Worm (Caenorhabditis elegans) whole organism, young adult: ENCODE results near the gene F52C6.4.

Experiments used
- ceh-79 ChIP-seq: sonication (generic microtip); optimal IDR thresholded peaks from 2 replicates; lab custom pipeline; 2017; ENCODE audit warnings: mild to moderate bottlenecking, missing genetic modification characterization, missing compliant biosample characterization
- unc-130 ChIP-seq: sonication (generic microtip); optimal IDR thresholded peaks from 2 replicates; lab custom pipeline; 2016; ENCODE audit warnings: missing genetic modification reagents, missing genetic modification characterization, missing compliant biosample characterization

DNA sequence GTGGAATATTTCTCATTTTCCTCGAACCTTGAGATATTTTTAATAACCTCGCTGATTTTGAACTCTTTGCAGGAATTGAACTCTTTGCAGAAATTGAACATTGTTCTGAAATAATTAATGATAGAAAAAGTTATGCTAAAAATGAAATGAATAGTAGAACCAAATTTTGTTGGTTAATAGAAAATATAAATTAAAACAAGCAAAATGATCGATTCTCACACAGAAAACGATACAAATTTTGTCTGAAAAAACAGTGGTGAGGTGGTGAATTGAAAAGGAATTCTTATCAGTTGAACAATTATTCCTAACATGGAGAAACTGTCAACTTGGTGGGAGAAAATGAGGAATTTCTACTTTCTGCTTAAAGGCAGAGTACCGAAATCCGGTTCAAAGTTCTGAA lies 38.3 kb upstream of the F52C6.4 start, which contains the start of gene math-6:
- TF ChIP-seq ceh-79 (tag; lab: Kevin White, UChicago) = no peak
- no peak for TF ChIP-seq unc-130 (GFP tag; lab: Kevin White, UChicago)
